Fruit fly (Drosophila melanogaster): Measurements from ENCODE around the gene Trm7-34.

dm6 chr3R:21126673-21127284 lies 6.9 kb downstream of the Trm7-34 start:
- TF ChIP-seq Hr39 (GFP tag; optimal IDR thresholded peaks at IDR 0.05) (no peak), CG9139 (GFP tag; optimal IDR thresholded peaks at IDR 0.05) (no peak), CG11762 (GFP tag; optimal IDR thresholded peaks at IDR 0.05; ENCODE audit: insufficient read depth) (no peak), eg (GFP tag; IDR thresholded peaks at IDR 0.05) (no peak), CG32006 (GFP tag; optimal IDR thresholded peaks at IDR 0.05) (no peak), cyc (GFP tag; optimal IDR thresholded peaks at IDR 0.05) (no peak), Blimp-1 (GFP tag; optimal IDR thresholded peaks at IDR 0.05) (no peak), fkh (GFP tag; optimal IDR thresholded peaks at IDR 0.05) (peak; percentile 34), OdsH (GFP tag; optimal IDR thresholded peaks at IDR 0.05) (no peak), ss (GFP tag; optimal IDR thresholded peaks at IDR 0.05) (no peak), CG1621 (tag; optimal IDR thresholded peaks at IDR 0.05) (no peak), CG16779 (tag; optimal IDR thresholded peaks at IDR 0.05) (no peak), Hr38 (GFP tag; optimal IDR thresholded peaks at IDR 0.05) (no peak)

All from whole organism, prepupa.